Worm (Caenorhabditis elegans) whole organism, L2 larva: ENCODE data around the gene Y82E9BR.18.

Experiments
- ZK546.5 ChIP-seq: sonication (generic microtip); optimal IDR thresholded peaks from 2 replicates; lab custom pipeline; 2017; ENCODE audit warnings: missing biosample characterization, missing genetic modification characterization
- blmp-1 ChIP-seq: sonication (generic microtip); optimal IDR thresholded peaks from 2 replicates; lab custom pipeline; 2017; ENCODE audit warnings: missing genetic modification characterization, mild to moderate bottlenecking, missing compliant biosample characterization, antibody characterized with exemption, moderate library complexity; ENCODE audit not compliant: insufficient read depth
- fos-1 ChIP-seq: fragments of 150-350 bp; optimal IDR thresholded peaks from 2 replicates; lab custom pipeline; 2014; ENCODE audit warnings: missing biosample characterization, missing genetic modification characterization
- nhr-237 ChIP-seq: fragments of 150-350 bp; optimal IDR thresholded peaks from 2 replicates; lab custom pipeline; 2014; ENCODE audit warnings: missing biosample characterization, missing genetic modification characterization

- TF ChIP-seq ZK546.5 (tag; lab: Kevin White, UChicago): no peak
- TF ChIP-seq blmp-1 (tag; lab: Kevin White, UChicago): no peak
- TF ChIP-seq nhr-237 (tag; lab: Kevin White, UChicago): no peak
- no peak for TF ChIP-seq fos-1 (tag; lab: Kevin White, UChicago)
Observed at ce11 chrIII:1517893-1518292, 34.6 kb upstream of the Y82E9BR.18 start, which contains the start of gene tmem-120.
